Worm (Caenorhabditis elegans): ENCODE data around the gene zig-8.

DNA sequence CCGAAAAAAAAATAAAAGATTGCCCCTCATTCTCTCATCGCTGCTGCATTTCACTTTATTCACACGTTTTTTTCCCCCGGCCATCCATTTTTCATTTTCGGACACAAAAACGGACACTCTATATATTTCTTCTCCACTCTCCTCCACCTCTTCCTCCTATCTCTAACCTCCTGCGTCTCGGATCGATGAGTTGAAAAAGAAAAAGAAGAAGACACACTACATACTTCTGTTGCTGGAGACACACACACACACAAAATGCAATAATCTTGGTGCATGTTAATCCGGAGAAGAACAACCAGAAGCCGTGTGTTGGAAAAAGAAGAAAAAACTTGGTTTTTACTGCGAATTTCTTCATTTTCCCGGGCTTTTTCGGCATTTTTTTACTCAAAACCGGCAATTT is 13.7 kb upstream of the zig-8 start:
- TF ChIP-seq nhr-28 (tag; optimal IDR thresholded peaks at IDR 0.05) = no peak
- peak; percentile 58 for TF ChIP-seq fkh-10 (GFP tag; optimal IDR thresholded peaks at IDR 0.05)
